Fruit fly (Drosophila melanogaster): ENCODE measurements around the gene Gclc.

The Gclc gene

DNA sequence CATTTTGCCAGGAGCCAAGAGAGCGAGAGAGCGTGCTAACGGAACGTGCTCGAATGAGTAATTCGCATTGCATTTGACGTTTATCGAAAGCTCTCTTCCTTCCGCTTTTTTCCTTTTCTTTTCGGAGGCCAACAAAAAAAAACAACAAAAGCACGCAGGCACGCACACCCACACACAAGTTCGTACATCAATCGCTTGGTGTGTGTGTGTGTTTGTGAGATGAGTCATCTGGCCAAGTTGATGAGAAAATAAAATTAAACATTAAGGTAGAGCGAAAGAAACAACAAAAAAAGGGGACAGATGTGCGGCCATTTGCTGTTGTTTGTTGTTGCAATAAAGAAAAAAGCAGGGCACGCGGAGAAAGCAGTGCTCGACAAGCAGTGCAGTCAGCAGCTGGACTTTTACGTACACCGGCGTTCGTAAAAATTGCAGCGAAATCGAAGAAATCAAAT lies 52.7 kb downstream of the Gclc start (continued):
- TF ChIP-seq Sox14 (GFP tag; optimal IDR thresholded peaks at IDR 0.05) (peak; percentile 59), pdm3 (GFP tag; optimal IDR thresholded peaks at IDR 0.05) (no peak), Eip78C (GFP tag) (peak; percentile 84), CG15336 (GFP tag; IDR thresholded peaks at IDR 0.05) (peak; percentile 62), CG10631 (GFP tag; optimal IDR thresholded peaks at IDR 0.05) (no peak), fkh (GFP tag; optimal IDR thresholded peaks at IDR 0.05) (no peak), topi (GFP tag; optimal IDR thresholded peaks at IDR 0.05) (peak; percentile 41), esn (GFP tag; optimal IDR thresholded peaks at IDR 0.05) (peak; percentile 20), Gug (GFP tag; IDR thresholded peaks at IDR 0.05) (0 out of 2 replicates have a peak, but pooled peaks have one; percentile 25), Sox102F (GFP tag; optimal IDR thresholded peaks at IDR 0.05) (peak; percentile 69), CG6792 (GFP tag; optimal IDR thresholded peaks at IDR 0.05) (peak; percentile 32), CG11294 (GFP tag; IDR thresholded peaks at IDR 0.05) (no peak), CG3032 (tag; optimal IDR thresholded peaks at IDR 0.05) (peak; percentile 4), CG6808 (GFP tag; optimal IDR thresholded peaks at IDR 0.05) (peak; percentile 81), acj6 (GFP tag; optimal IDR thresholded peaks at IDR 0.05) (no peak), CG6276 (GFP tag; optimal IDR thresholded peaks at IDR 0.05) (peak; percentile 62), net (GFP tag; optimal IDR thresholded peaks at IDR 0.05) (peak; percentile 82)

dm6 chrX:8062180-8062480 lies 53.8 kb downstream of the Gclc start:
- peak in 1 of 2 experiments; percentile 67 for TF ChIP-seq ss (GFP tag; optimal IDR thresholded peaks at IDR 0.05)
- TF ChIP-seq Met (GFP tag; optimal IDR thresholded peaks at IDR 0.05) = no peak
- peak; percentile 1 for TF ChIP-seq CG10631 (GFP tag; optimal IDR thresholded peaks at IDR 0.05)
- no peak for TF ChIP-seq CG15336 (GFP tag; IDR thresholded peaks at IDR 0.05)
- TF ChIP-seq Hr4 (GFP tag; optimal IDR thresholded peaks at IDR 0.05) = peak; percentile 1
- TF ChIP-seq Eip78C (GFP tag) = peak; percentile 88
- TF ChIP-seq Hr38 (GFP tag; optimal IDR thresholded peaks at IDR 0.05) = no peak
- TF ChIP-seq CG6163 (GFP tag; IDR thresholded peaks at IDR 0.05) = 0 out of 3 replicates have a peak, but pooled peaks have one; percentile 10
- no peak for TF ChIP-seq vri (GFP tag; optimal IDR thresholded peaks at IDR 0.05)
- TF ChIP-seq CG6854 (GFP tag; optimal IDR thresholded peaks at IDR 0.05) = no peak
- TF ChIP-seq OdsH (GFP tag; optimal IDR thresholded peaks at IDR 0.05) = no peak
- TF ChIP-seq CG8319 (GFP tag; optimal IDR thresholded peaks at IDR 0.05) = no peak
- no peak for TF ChIP-seq fd59A (GFP tag; optimal IDR thresholded peaks at IDR 0.05)

dm6 chrX:8061392-8062179 lies 54.4 kb downstream of the Gclc start, which contains the start of gene mys:
TSS of gene mys (plus strand) at chrX:8061645.
- TF ChIP-seq Hr39 (GFP tag; optimal IDR thresholded peaks at IDR 0.05) = peak; percentile 57
- peak; percentile 49 for TF ChIP-seq CG6276 (GFP tag; optimal IDR thresholded peaks at IDR 0.05)
- peak; percentile 8 for TF ChIP-seq CG10669 (GFP tag; optimal IDR thresholded peaks at IDR 0.05)
- no peak for TF ChIP-seq Hr38 (GFP tag; optimal IDR thresholded peaks at IDR 0.05)
- peak; percentile 56 for TF ChIP-seq CG6854 (GFP tag; optimal IDR thresholded peaks at IDR 0.05)
- no peak for TF ChIP-seq CG3032 (tag; optimal IDR thresholded peaks at IDR 0.05)
- TF ChIP-seq dac (GFP tag; optimal IDR thresholded peaks at IDR 0.05) = no peak
- no peak for TF ChIP-seq dsx (GFP tag; optimal IDR thresholded peaks at IDR 0.05; ENCODE audit: poor library complexity, severe bottlenecking)
- no peak for TF ChIP-seq CG11294 (GFP tag; IDR thresholded peaks at IDR 0.05)
- no peak for TF ChIP-seq CG4318 (GFP tag; optimal IDR thresholded peaks at IDR 0.05)
- TF ChIP-seq CG8119 (GFP tag; IDR thresholded peaks at IDR 0.05) = no peak; the same call in 1 of the 3 replicates
- TF ChIP-seq Eip78C (GFP tag) = peak; percentile 39
- TF ChIP-seq CG3919 (GFP tag; optimal IDR thresholded peaks at IDR 0.05) = peak; percentile 20
- TF ChIP-seq svp (GFP tag) = peak; percentile 22
- peak; percentile 25 for TF ChIP-seq Ets21C (GFP tag; optimal IDR thresholded peaks at IDR 0.05)
- peak; percentile 45 for TF ChIP-seq fkh (GFP tag; optimal IDR thresholded peaks at IDR 0.05)
- peak in 1 of 2 experiments; percentile 37 for TF ChIP-seq salr (GFP tag; optimal IDR thresholded peaks at IDR 0.05)
- peak; percentile 31 for TF ChIP-seq spab (GFP tag; optimal IDR thresholded peaks at IDR 0.05)
- peak; percentile 15 for TF ChIP-seq Met (GFP tag; optimal IDR thresholded peaks at IDR 0.05)
- TF ChIP-seq CG16779 (tag; optimal IDR thresholded peaks at IDR 0.05) = no peak
- TF ChIP-seq topi (GFP tag; optimal IDR thresholded peaks at IDR 0.05) = peak; percentile 49
- peak; percentile 63 for TF ChIP-seq vri (GFP tag; optimal IDR thresholded peaks at IDR 0.05)
- TF ChIP-seq Eip93F (GFP tag; optimal IDR thresholded peaks at IDR 0.05) = peak; percentile 16
- TF ChIP-seq CG9139 (GFP tag; optimal IDR thresholded peaks at IDR 0.05) = no peak
- no peak for TF ChIP-seq Blimp-1 (GFP tag; optimal IDR thresholded peaks at IDR 0.05)
- no peak for TF ChIP-seq Lpt (GFP tag; optimal IDR thresholded peaks at IDR 0.05)
- no peak for TF ChIP-seq OdsH (GFP tag; optimal IDR thresholded peaks at IDR 0.05)
- TF ChIP-seq Eip75B (GFP tag; optimal IDR thresholded peaks at IDR 0.05) = peak; percentile 30
- TF ChIP-seq CG31627 (GFP tag; optimal IDR thresholded peaks at IDR 0.05) = peak; percentile 66
- no peak for TF ChIP-seq CG10631 (GFP tag; optimal IDR thresholded peaks at IDR 0.05)

All from whole organism, prepupa.